Worm (Caenorhabditis elegans): ENCODE data around the gene F47D12.3.
A peak's percentile ranks its signal among the peaks of the same experiment; 100 is the strongest.

ce11 chrIII:6339919-6340434, 41.7 kb downstream of the F47D12.3 start, which contains the start of gene let-767:
- no peak for TF ChIP-seq alr-1 (tag; optimal IDR thresholded peaks at IDR 0.05; ENCODE audit: borderline replicate concordance)
- no peak for TF ChIP-seq ama-1 (optimal IDR thresholded peaks at IDR 0.05)
- TF ChIP-seq mdl-1 (tag; optimal IDR thresholded peaks at IDR 0.05), result no peak
- TF ChIP-seq fkh-10 (GFP tag; optimal IDR thresholded peaks at IDR 0.05), result no peak
- TF ChIP-seq egl-27 (tag; optimal IDR thresholded peaks at IDR 0.05), result no peak
- no peak for TF ChIP-seq nhr-12 (tag; optimal IDR thresholded peaks at IDR 0.05)
- no peak for TF ChIP-seq swsn-7 (tag; optimal IDR thresholded peaks at IDR 0.05)
- no peak for TF ChIP-seq nhr-11 (tag; optimal IDR thresholded peaks at IDR 0.05)
- TF ChIP-seq elt-3 (tag; optimal IDR thresholded peaks at IDR 0.05), result peak in 1 of 6 experiments; percentile 61

All from whole organism, L1 larva.